Fruit fly (Drosophila melanogaster): ENCODE data around the gene CG10713.
A peak's percentile ranks its signal among the peaks of the same experiment; 100 is the strongest.

The CG10713 gene

dm6 chr3L:13476566-13477452 lies 41.8 kb upstream of the CG10713 start (continued):
- TF ChIP-seq shn (GFP tag; optimal IDR thresholded peaks at IDR 0.05) (no peak), CG34376 (GFP tag; optimal IDR thresholded peaks at IDR 0.05) (no peak), pita (GFP tag; optimal IDR thresholded peaks at IDR 0.05) (no peak), dmrt99B (tag; optimal IDR thresholded peaks at IDR 0.05) (peak; percentile 95), CG15601 (tag; optimal IDR thresholded peaks at IDR 0.05) (peak; percentile 87), Antp (GFP tag; optimal IDR thresholded peaks at IDR 0.05) (no peak), sima (GFP tag; optimal IDR thresholded peaks at IDR 0.05) (no peak), nom (GFP tag; optimal IDR thresholded peaks at IDR 0.05) (peak; percentile 45), ATbp (GFP tag; optimal IDR thresholded peaks at IDR 0.05) (peak; percentile 91), hbn (GFP tag; IDR thresholded peaks at IDR 0.05; ENCODE audit: partially characterized antibody) (peak; percentile 69; the same call in 1 of the 2 replicates), CG2199 (GFP tag; IDR thresholded peaks at IDR 0.05) (peak; percentile 72; the same call in 1 of the 3 replicates), gsb (GFP tag; IDR thresholded peaks at IDR 0.05) (peak; percentile 74), gem (tag; optimal IDR thresholded peaks at IDR 0.05) (peak; percentile 95), ftz-f1 (GFP tag; optimal IDR thresholded peaks at IDR 0.05) (no peak), bab2 (GFP tag; optimal IDR thresholded peaks at IDR 0.05) (peak; percentile 67), CG16813 (GFP tag; IDR thresholded peaks at IDR 0.05; ENCODE audit: partially characterized antibody) (no peak), dan (GFP tag; IDR thresholded peaks at IDR 0.05) (no peak), nerfin-1 (tag; optimal IDR thresholded peaks at IDR 0.05) (peak; percentile 83), sug (tag; optimal IDR thresholded peaks at IDR 0.05) (peak; percentile 77), CG4707 (GFP tag; optimal IDR thresholded peaks at IDR 0.05) (peak; percentile 59), Hr51 (GFP tag; optimal IDR thresholded peaks at IDR 0.05) (peak; percentile 57 to 95), Chrac-16 (GFP tag; optimal IDR thresholded peaks at IDR 0.05) (peak; percentile 80), Aef1 (GFP tag; IDR thresholded peaks at IDR 0.05) (peak; percentile 79), CG11093 (GFP tag; IDR thresholded peaks at IDR 0.05) (peak; percentile 62; the same call in 2 of the 3 replicates), CG1792 (GFP tag; optimal IDR thresholded peaks at IDR 0.05) (peak; percentile 64), CHES-1-like (GFP tag; optimal IDR thresholded peaks at IDR 0.05) (peak; percentile 11), CG10959 (GFP tag; IDR thresholded peaks at IDR 0.05) (0 out of 2 replicates have a peak, but pooled peaks have one; percentile 19), YL-1 (GFP tag; optimal IDR thresholded peaks at IDR 0.05) (peak; percentile 62), CG9215 (GFP tag; IDR thresholded peaks at IDR 0.05) (peak; percentile 87), zen (tag; optimal IDR thresholded peaks at IDR 0.05) (peak; percentile 61), E2f1 (GFP tag; IDR thresholded peaks at IDR 0.05) (peak; percentile 81), Meics (GFP tag; optimal IDR thresholded peaks at IDR 0.05) (peak; percentile 92), CG11695 (GFP tag; IDR thresholded peaks at IDR 0.05) (peak; percentile 89), MBD-R2 (GFP tag; IDR thresholded peaks at IDR 0.05) (peak; percentile 54), CG6654 (GFP tag; optimal IDR thresholded peaks at IDR 0.05) (peak; percentile 83), HHEX (GFP tag; optimal IDR thresholded peaks at IDR 0.05) (peak; percentile 90), lbe (GFP tag; optimal IDR thresholded peaks at IDR 0.05) (peak; percentile 49), sc (optimal IDR thresholded peaks at IDR 0.05) (no peak), sc (GFP tag; optimal IDR thresholded peaks at IDR 0.05) (peak; percentile 87), Asciz (GFP tag; optimal IDR thresholded peaks at IDR 0.05) (peak; percentile 94), fd3F (GFP tag; optimal IDR thresholded peaks at IDR 0.05) (peak; percentile 80), oc (tag; optimal IDR thresholded peaks at IDR 0.05) (peak; percentile 84), CG4328 (GFP tag; optimal IDR thresholded peaks at IDR 0.05) (peak; percentile 88), br (optimal IDR thresholded peaks at IDR 0.05) (no peak), en (GFP tag; optimal IDR thresholded peaks at IDR 0.05) (no peak), vfl (GFP tag; optimal IDR thresholded peaks at IDR 0.05) (peak; percentile 51), Nf-YA (GFP tag; IDR thresholded peaks at IDR 0.05) (peak; percentile 68), fu2 (GFP tag; optimal IDR thresholded peaks at IDR 0.05) (peak; percentile 61), CG17612 (GFP tag; IDR thresholded peaks at IDR 0.05) (peak; percentile 55)
